Worm (Caenorhabditis elegans) whole organism, early embryonic: ENCODE measurements around the gene F35G2.1.

ENCODE experiments used
- F13C5.2 ChIP-seq: sonication (generic microtip); optimal IDR thresholded peaks from 2 replicates; lab custom pipeline; 2017; ENCODE audit warnings: mild to moderate bottlenecking, missing genetic modification characterization, inconsistent platforms, missing compliant biosample characterization
- aly-1 ChIP-seq: sonication (generic microtip); optimal IDR thresholded peaks from 2 replicates; lab custom pipeline; 2016; ENCODE audit warnings: missing genetic modification characterization, missing compliant biosample characterization
- ama-1 ChIP-seq: fragments of 150-350 bp; optimal IDR thresholded peaks from 2 replicates; lab custom pipeline; 2014
- ceh-36 ChIP-seq: sonication (generic microtip); optimal IDR thresholded peaks from 2 replicates; lab custom pipeline; 2016; ENCODE audit warnings: missing genetic modification characterization, inconsistent platforms, missing compliant biosample characterization
- flt-1 ChIP-seq: fragments of 200-800 bp; sonication (Bioruptor generic); IDR thresholded peaks from 2 replicates; pipeline ENCODE4 v1.3.6; 2022; ENCODE audit warnings: missing genetic modification characterization, missing compliant biosample characterization

ce11 chrIV:12219309-12219708 is 16.3 kb downstream of the F35G2.1 start, which contains the start of gene F35G2.5:
- no peak for TF ChIP-seq ama-1 (lab: Kevin White, UChicago)
- no peak for TF ChIP-seq ceh-36 (tag; lab: Kevin White, UChicago)
- TF ChIP-seq flt-1 (GFP tag; lab: Robert Waterston, UW): no peak
- TF ChIP-seq F13C5.2 (tag; lab: Kevin White, UChicago): no peak
- no peak for TF ChIP-seq aly-1
